Fruit fly (Drosophila melanogaster) whole organism, embryonic: ENCODE measurements around the gene nonC.

Source experiments
- B-H1 ChIP-seq: fragments of 200-800 bp; sonication (Bioruptor generic); IDR thresholded peaks from 3 replicates; pipeline ENCODE4 v1.3.6; 2022; ENCODE audit warnings: missing biosample characterization, missing genetic modification characterization
- CG10274 ChIP-seq: fragments of 200-800 bp; sonication (Bioruptor generic); optimal IDR thresholded peaks from 3 replicates; lab custom pipeline; 2017; ENCODE audit warnings: missing biosample characterization, mild to moderate bottlenecking, missing genetic modification characterization
- CG10321 ChIP-seq: fragments of 200-800 bp; sonication (Bioruptor generic); IDR thresholded peaks from 2 replicates; pipeline ENCODE4 v1.3.6; 2022; ENCODE audit warnings: missing biosample characterization, missing genetic modification characterization
- CG11398 ChIP-seq: fragments of 200-800 bp; sonication (Bioruptor generic); optimal IDR thresholded peaks from 2 replicates; lab custom pipeline; 2016; ENCODE audit warnings: missing biosample characterization, missing genetic modification characterization
- CG11504 ChIP-seq: fragments of 200-800 bp; sonication (Bioruptor generic); optimal IDR thresholded peaks from 3 replicates; lab custom pipeline; 2019; ENCODE audit warnings: missing biosample characterization, mild to moderate bottlenecking, missing genetic modification characterization, moderate library complexity
- CG12744 ChIP-seq: fragments of 200-800 bp; sonication (Bioruptor generic); optimal IDR thresholded peaks from 2 replicates; lab custom pipeline; 2016; ENCODE audit warnings: missing biosample characterization, missing genetic modification characterization
- CG12942 ChIP-seq: fragments of 200-800 bp; sonication (Bioruptor generic); optimal IDR thresholded peaks from 3 replicates; lab custom pipeline; 2016; ENCODE audit warnings: missing biosample characterization, missing genetic modification characterization
- CG17328 ChIP-seq: fragments of 200-800 bp; sonication (Bioruptor generic); IDR thresholded peaks from 2 replicates; pipeline ENCODE4 v1.3.6; 2022; ENCODE audit warnings: missing biosample characterization, missing genetic modification characterization
- CG17829 ChIP-seq: fragments of 200-800 bp; optimal IDR thresholded peaks from 2 replicates; lab custom pipeline; 2019; ENCODE audit warnings: missing biosample characterization, mild to moderate bottlenecking, missing genetic modification characterization, moderate library complexity
- CG43689 ChIP-seq: fragments of 200-800 bp; sonication (Bioruptor generic); IDR thresholded peaks from 2 replicates; pipeline ENCODE4 v1.3.6; 2022; ENCODE audit warnings: missing biosample characterization, missing genetic modification characterization
- CG5245 ChIP-seq: fragments of 200-800 bp; sonication (Bioruptor generic); optimal IDR thresholded peaks from 3 replicates; lab custom pipeline; 2016; ENCODE audit warnings: missing biosample characterization, missing genetic modification characterization
- CG6254 ChIP-seq: fragments of 200-800 bp; sonication (Bioruptor generic); optimal IDR thresholded peaks from 3 replicates; lab custom pipeline; 2017; ENCODE audit warnings: mild to moderate bottlenecking, missing biosample characterization, missing genetic modification reagents, missing genetic modification characterization
- CG7372 ChIP-seq: fragments of 200-800 bp; sonication (Bioruptor generic); IDR thresholded peaks from 2 replicates; pipeline ENCODE4 v1.3.6; 2022; ENCODE audit warnings: missing biosample characterization, missing genetic modification characterization
- CG8089 ChIP-seq: fragments of 200-800 bp; sonication (Bioruptor generic); optimal IDR thresholded peaks from 3 replicates; lab custom pipeline; 2016; ENCODE audit warnings: missing biosample characterization, missing genetic modification characterization
- CG8359 ChIP-seq: fragments of 200-800 bp; sonication (Bioruptor generic); optimal IDR thresholded peaks from 2 replicates; lab custom pipeline; 2017; ENCODE audit warnings: missing biosample characterization, mild to moderate bottlenecking, missing genetic modification characterization, borderline replicate concordance
- D ChIP-seq, 2 experiments: fragments of 200-800 bp in 1 of 2; fragments of >200 bp in 1 of 2; sonication (Bioruptor generic) in 1 of 2; optimal IDR thresholded peaks; 2 replicates in 1 of 2; 3 replicates in 1 of 2; lab custom pipeline; 2017; ENCODE audit warnings: mild to moderate bottlenecking in 1 of 2, missing biosample characterization in 1 of 2, missing genetic modification characterization in 1 of 2, missing genetic modification reagents in 1 of 2
- Dip3 ChIP-seq: fragments of 200-800 bp; sonication (Bioruptor generic); optimal IDR thresholded peaks from 3 replicates; lab custom pipeline; 2016; ENCODE audit warnings: missing biosample characterization, missing genetic modification characterization
- Dref ChIP-seq: fragments of 200-800 bp; sonication (Bioruptor generic); IDR thresholded peaks from 2 replicates; pipeline ENCODE4 v1.3.6; 2022; ENCODE audit warnings: missing biosample characterization, missing genetic modification characterization
- E2f1 ChIP-seq: fragments of 200-800 bp; sonication (Bioruptor generic); IDR thresholded peaks from 2 replicates; pipeline ENCODE4 v1.3.6; 2022; ENCODE audit warnings: missing biosample characterization, missing genetic modification characterization
- H15 ChIP-seq: fragments of 200-800 bp; sonication (Bioruptor generic); IDR thresholded peaks from 3 replicates; pipeline ENCODE4 v1.3.6; 2022; ENCODE audit warnings: missing biosample characterization, missing genetic modification characterization
- Hmx ChIP-seq: fragments of 200-800 bp; sonication (Bioruptor generic); optimal IDR thresholded peaks from 2 replicates; lab custom pipeline; 2016; ENCODE audit warnings: missing biosample characterization, missing genetic modification characterization
- Hr39 ChIP-seq: fragments of >200 bp; optimal IDR thresholded peaks from 2 replicates; lab custom pipeline; 2017
- NC2β ChIP-seq: fragments of 200-800 bp; sonication (Bioruptor generic); optimal IDR thresholded peaks from 2 replicates; lab custom pipeline; 2016; ENCODE audit warnings: missing biosample characterization, missing genetic modification characterization
- Nf-YC ChIP-seq: fragments of 200-800 bp; optimal IDR thresholded peaks from 3 replicates; lab custom pipeline; 2019; ENCODE audit warnings: missing biosample characterization, mild to moderate bottlenecking, missing genetic modification characterization, moderate library complexity
- PHDP ChIP-seq: fragments of 200-800 bp; sonication (Bioruptor generic); optimal IDR thresholded peaks from 3 replicates; lab custom pipeline; 2018; ENCODE audit warnings: missing biosample characterization, mild to moderate bottlenecking, missing genetic modification characterization, moderate library complexity
- Sin3A ChIP-seq: fragments of >200 bp; optimal IDR thresholded peaks from 2 replicates; lab custom pipeline; 2018
- Sry-β ChIP-seq: fragments of 200-800 bp; sonication (Bioruptor generic); optimal IDR thresholded peaks from 2 replicates; lab custom pipeline; 2018; ENCODE audit warnings: missing biosample characterization, mild to moderate bottlenecking, missing genetic modification characterization, moderate library complexity
- ap ChIP-seq: fragments of 200-800 bp; sonication (Bioruptor generic); IDR thresholded peaks from 2 replicates; pipeline ENCODE4 v1.3.6; 2022; ENCODE audit warnings: missing biosample characterization, missing genetic modification characterization
- dati ChIP-seq: fragments of 200-800 bp; sonication (Bioruptor generic); IDR thresholded peaks from 2 replicates; pipeline ENCODE4 v1.3.6; 2022; ENCODE audit warnings: missing biosample characterization, missing genetic modification characterization
- dimm ChIP-seq: fragments of 200-800 bp; sonication (Bioruptor generic); IDR thresholded peaks from 2 replicates; pipeline ENCODE4 v1.3.6; 2022; ENCODE audit warnings: missing biosample characterization, missing genetic modification characterization
- ewg ChIP-seq: fragments of 200-800 bp; sonication (Bioruptor generic); optimal IDR thresholded peaks from 3 replicates; lab custom pipeline; 2017; ENCODE audit warnings: mild to moderate bottlenecking, missing biosample characterization, missing genetic modification reagents, missing genetic modification characterization
- ftz-f1 ChIP-seq: fragments of 200-800 bp; sonication (Bioruptor generic); optimal IDR thresholded peaks from 2 replicates; lab custom pipeline; 2016; ENCODE audit warnings: missing biosample characterization, missing genetic modification characterization
- gem ChIP-seq: fragments of 200-800 bp; sonication (Bioruptor generic); optimal IDR thresholded peaks from 2 replicates; lab custom pipeline; 2019; ENCODE audit warnings: missing biosample characterization, mild to moderate bottlenecking, missing genetic modification characterization, moderate library complexity
- jigr1 ChIP-seq: fragments of 200-800 bp; sonication (Bioruptor generic); IDR thresholded peaks from 3 replicates; pipeline ENCODE4 v1.3.6; 2022; ENCODE audit warnings: missing biosample characterization, missing genetic modification characterization
- lola ChIP-seq, 3 experiments: fragments of >200 bp in 2 of 3; fragments of 200-800 bp in 1 of 3; sonication (Bioruptor generic) in 1 of 3; optimal IDR thresholded peaks; 2 replicates each; lab custom pipeline; 2017 to 2019; ENCODE audit warnings: missing biosample characterization in 3 of 3, missing genetic modification characterization in 3 of 3, mild to moderate bottlenecking in 1 of 3, moderate library complexity in 1 of 3
- lov ChIP-seq, 2 experiments: fragments of 200-800 bp in 1 of 2; fragments of >200 bp in 1 of 2; sonication (Bioruptor generic) in 1 of 2; IDR thresholded peaks in 1 of 2; optimal IDR thresholded peaks in 1 of 2; 2 replicates in 1 of 2; 3 replicates in 1 of 2; pipeline versions ENCODE4 v1.3.6 to Lab custom; 2017 to 2022; ENCODE audit warnings: missing biosample characterization in 1 of 2, missing genetic modification characterization in 1 of 2
- maf-S ChIP-seq: fragments of 200-800 bp; sonication (Bioruptor generic); optimal IDR thresholded peaks from 2 replicates; lab custom pipeline; 2016; ENCODE audit warnings: missing biosample characterization, missing genetic modification characterization
- p53 ChIP-seq: fragments of 200-800 bp; sonication (Bioruptor generic); optimal IDR thresholded peaks from 2 replicates; lab custom pipeline; 2016; ENCODE audit warnings: missing biosample characterization, missing genetic modification characterization
- pfk ChIP-seq: fragments of 200-800 bp; sonication (Bioruptor generic); optimal IDR thresholded peaks from 2 replicates; lab custom pipeline; 2018; ENCODE audit warnings: missing biosample characterization, mild to moderate bottlenecking, missing genetic modification characterization, moderate library complexity
- pros ChIP-seq: fragments of 200-800 bp; sonication (Bioruptor generic); optimal IDR thresholded peaks from 3 replicates; lab custom pipeline; 2019; ENCODE audit warnings: missing biosample characterization, mild to moderate bottlenecking, missing genetic modification characterization, moderate library complexity
- psq ChIP-seq: fragments of 200-800 bp; sonication (Bioruptor generic); optimal IDR thresholded peaks from 2 replicates; lab custom pipeline; 2017; ENCODE audit warnings: missing biosample characterization, missing genetic modification characterization
- row ChIP-seq: fragments of 200-800 bp; sonication (Bioruptor generic); IDR thresholded peaks from 3 replicates; pipeline ENCODE4 v1.3.6; 2022; ENCODE audit warnings: missing biosample characterization, missing genetic modification characterization
- scrt ChIP-seq: fragments of 200-800 bp; sonication (Bioruptor generic); optimal IDR thresholded peaks from 2 replicates; lab custom pipeline; 2018; ENCODE audit warnings: missing biosample characterization, mild to moderate bottlenecking, missing genetic modification characterization, moderate library complexity
- tin ChIP-seq: fragments of 200-800 bp; sonication (Bioruptor generic); optimal IDR thresholded peaks from 3 replicates; lab custom pipeline; 2016; ENCODE audit warnings: missing biosample characterization, missing genetic modification characterization
- trem ChIP-seq: fragments of 200-800 bp; optimal IDR thresholded peaks from 3 replicates; lab custom pipeline; 2019; ENCODE audit warnings: missing biosample characterization, mild to moderate bottlenecking, missing genetic modification characterization, moderate library complexity
- usp ChIP-seq: fragments of >200 bp; optimal IDR thresholded peaks from 2 replicates; lab custom pipeline; 2017; ENCODE audit warnings: missing biosample characterization, missing genetic modification characterization
- vfl ChIP-seq: fragments of 200-800 bp; sonication (Bioruptor generic); optimal IDR thresholded peaks from 2 replicates; lab custom pipeline; 2016; ENCODE audit warnings: missing biosample characterization, missing genetic modification characterization
- zen ChIP-seq: fragments of 200-800 bp; sonication (Bioruptor generic); optimal IDR thresholded peaks from 3 replicates; lab custom pipeline; 2018; ENCODE audit warnings: missing biosample characterization, mild to moderate bottlenecking, missing genetic modification characterization, moderate library complexity

nonC gene

DNA sequence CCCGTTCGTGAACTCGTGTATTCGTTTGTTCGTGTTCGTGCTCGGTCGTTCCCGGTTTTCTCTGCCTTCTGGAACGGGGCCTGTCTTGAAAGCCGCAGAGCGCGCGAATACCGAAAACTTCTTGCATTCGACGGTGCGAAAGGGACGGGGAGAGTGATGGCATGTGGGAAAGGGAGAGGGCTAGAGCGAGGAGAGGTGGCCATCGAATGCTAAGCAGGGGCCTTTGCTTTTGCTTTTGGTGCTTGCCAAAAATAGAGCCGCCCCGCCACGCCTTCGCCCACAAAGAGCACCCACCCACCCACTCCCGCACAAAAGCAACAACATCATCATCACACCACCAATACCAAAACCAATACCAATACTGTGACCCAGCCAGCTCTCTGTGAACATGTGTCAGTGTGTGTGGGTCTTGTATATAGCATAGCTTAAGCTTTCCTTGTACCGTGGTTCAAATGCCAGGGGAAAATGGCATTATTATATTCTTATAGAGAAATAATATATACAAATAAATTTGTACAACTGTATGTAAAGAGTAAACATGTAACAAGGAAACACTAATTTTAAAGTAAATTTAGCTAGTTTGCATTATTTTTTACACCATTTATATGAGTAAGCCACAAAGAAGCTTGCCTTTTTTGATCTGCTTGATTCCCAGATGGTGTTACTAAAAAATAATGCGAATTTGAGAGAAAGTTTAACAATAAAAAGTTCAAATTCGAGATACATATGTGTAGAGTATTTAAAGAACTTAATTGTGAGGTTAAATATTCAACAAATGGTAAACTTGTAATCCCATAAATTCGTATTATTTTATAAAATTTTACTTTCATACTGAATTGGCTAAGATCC is 43.1 kb downstream of the nonC start, which contains the start of gene CG14434 (continued):
- TF ChIP-seq B-H1 (peak; percentile 13; the same call in 2 of the 3 replicates), Sry-β (GFP tag; lab: Kevin White, UChicago) (peak; percentile 42), CG6254 (GFP tag; lab: Kevin White, UChicago) (peak; percentile 55), PHDP (tag; lab: Kevin White, UChicago) (peak; percentile 71), CG7372 (GFP tag; lab: Robert Waterston, UW) (peak; percentile 27; the same call in 1 of the 2 replicates), NC2β (GFP tag; lab: Kevin White, UChicago) (peak; percentile 55), gem (tag; lab: Kevin White, UChicago) (peak; percentile 90), dati (GFP tag; lab: Robert Waterston, UW) (no peak), lola (GFP tag; optimal IDR thresholded peaks at IDR 0.05; lab: Kevin White, UChicago) (peak in 2 of 3 experiments; percentile 14 to 94), dimm (GFP tag; lab: Robert Waterston, UW) (no peak), p53 (GFP tag; lab: Kevin White, UChicago) (no peak), zen (peak; percentile 21), CG10321 (GFP tag; lab: Robert Waterston, UW) (peak; percentile 14; the same call in 1 of the 2 replicates), CG11398 (GFP tag; lab: Kevin White, UChicago) (no peak), pfk (GFP tag; lab: Kevin White, UChicago) (no peak), trem (peak; percentile 45), H15 (GFP tag; lab: Robert Waterston, UW) (no peak; the same call in 1 of the 3 replicates), scrt (GFP tag; lab: Kevin White, UChicago) (peak; percentile 17), CG17829 (peak; percentile 79), CG11504 (tag; lab: Kevin White, UChicago) (peak; percentile 90), usp (GFP tag; lab: Kevin White, UChicago) (no peak), Hmx (GFP tag; lab: Kevin White, UChicago) (peak; percentile 58), CG43689 (GFP tag; lab: Robert Waterston, UW) (peak; percentile 40; the same call in 1 of the 2 replicates), lov (optimal IDR thresholded peaks at IDR 0.05; lab: Kevin White, UChicago) (no peak), lov (GFP tag; IDR thresholded peaks at IDR 0.05; lab: Robert Waterston, UW) (no peak), psq (no peak), CG12942 (GFP tag; lab: Kevin White, UChicago) (peak; percentile 55), Nf-YC (tag; lab: Kevin White, UChicago) (peak; percentile 71), Sin3A (no peak), CG5245 (GFP tag; lab: Kevin White, UChicago) (peak; percentile 59), tin (GFP tag; lab: Kevin White, UChicago) (peak; percentile 77), ftz-f1 (GFP tag; lab: Kevin White, UChicago) (no peak), CG8089 (GFP tag; lab: Kevin White, UChicago) (peak; percentile 42), CG17328 (GFP tag; lab: Robert Waterston, UW) (peak; percentile 49), Hr39 (lab: Kevin White, UChicago) (no peak), D (optimal IDR thresholded peaks at IDR 0.05; lab: Kevin White, UChicago) (no peak), D (GFP tag; optimal IDR thresholded peaks at IDR 0.05; lab: Kevin White, UChicago) (peak; percentile 92), maf-S (GFP tag; lab: Kevin White, UChicago) (no peak), ewg (peak; percentile 61), E2f1 (GFP tag; lab: Robert Waterston, UW) (peak; percentile 29), Dref (GFP tag; lab: Robert Waterston, UW) (no peak), CG12744 (GFP tag; lab: Kevin White, UChicago) (peak; percentile 51), CG8359 (GFP tag; lab: Kevin White, UChicago) (peak; percentile 26), row (GFP tag; lab: Robert Waterston, UW) (peak; percentile 74), CG10274 (peak; percentile 66), Dip3 (GFP tag; lab: Kevin White, UChicago) (peak; percentile 21), pros (GFP tag; lab: Kevin White, UChicago) (no peak), ap (GFP tag; lab: Robert Waterston, UW) (0 out of 2 replicates have a peak, but pooled peaks have one; percentile 2), jigr1 (GFP tag; lab: Robert Waterston, UW) (0 out of 3 replicates have a peak, but pooled peaks have one; percentile 13), vfl (GFP tag; lab: Kevin White, UChicago) (peak; percentile 1)
